Worm (Caenorhabditis elegans) whole organism, young adult: ENCODE results near the gene F57H12.6.
"Not testable (repeated sequence)": the region's sequence is repeated elsewhere in the genome, so short reads cannot be mapped to it uniquely, and the experiment has no call there.

Experiments
- B0019.2 ChIP-seq: fragments of 200-800 bp; sonication (Bioruptor generic); conservative IDR thresholded peaks from 2 replicates; pipeline ENCODE4 v1.3.6; 2022; ENCODE audit warnings: missing genetic modification reagents, missing genetic modification characterization, missing compliant biosample characterization
- B0035.1 ChIP-seq: sonication (generic microtip); optimal IDR thresholded peaks from 2 replicates; lab custom pipeline; 2016; ENCODE audit warnings: missing genetic modification characterization, mild to moderate bottlenecking, missing compliant biosample characterization, missing genotype, missing genetic modification reagents
- C17E4.6 ChIP-seq: fragments of 200-800 bp; sonication (Bioruptor generic); IDR thresholded peaks from 2 replicates; pipeline ENCODE4 v1.3.6; 2022; ENCODE audit warnings: missing genetic modification reagents, missing genetic modification characterization, missing compliant biosample characterization
- F49E8.2 ChIP-seq: sonication (generic microtip); optimal IDR thresholded peaks from 3 replicates; lab custom pipeline; 2017; ENCODE audit warnings: missing genetic modification characterization, mild to moderate bottlenecking, missing compliant biosample characterization, antibody characterized with exemption, moderate library complexity; ENCODE audit not compliant: insufficient read depth
- K12H6.12 ChIP-seq: fragments of 200-800 bp; sonication (Bioruptor generic); optimal IDR thresholded peaks from 2 replicates; lab custom pipeline; 2018; ENCODE audit warnings: mild to moderate bottlenecking, missing genetic modification characterization, missing compliant biosample characterization
- Y67H2A.10 ChIP-seq: fragments of 200-800 bp; sonication (Bioruptor generic); conservative IDR thresholded peaks from 2 replicates; pipeline ENCODE4 v1.3.6; 2022; ENCODE audit warnings: missing genetic modification reagents, missing genetic modification characterization, missing compliant biosample characterization
- Y79H2A.3 ChIP-seq: fragments of 200-800 bp; sonication (Bioruptor generic); conservative IDR thresholded peaks from 2 replicates; pipeline ENCODE4 v1.3.6; 2022; ENCODE audit warnings: missing genetic modification reagents, missing genetic modification characterization, missing compliant biosample characterization
- ZK185.1 ChIP-seq: sonication (generic microtip); optimal IDR thresholded peaks from 2 replicates; lab custom pipeline; 2016; ENCODE audit warnings: mild to moderate bottlenecking, missing genetic modification characterization, missing compliant biosample characterization; ENCODE audit not compliant: poor library complexity, severe bottlenecking
- aptf-2 ChIP-seq: fragments of 200-800 bp; sonication (Bioruptor generic); conservative IDR thresholded peaks from 2 replicates; pipeline ENCODE4 v1.3.6; 2022; ENCODE audit warnings: missing genetic modification reagents, missing genetic modification characterization, missing compliant biosample characterization
- athp-1 ChIP-seq: sonication (generic microtip); optimal IDR thresholded peaks from 2 replicates; lab custom pipeline; 2017; ENCODE audit warnings: mild to moderate bottlenecking, missing genetic modification characterization, missing compliant biosample characterization
- attf-6 ChIP-seq: fragments of 200-800 bp; sonication (Bioruptor generic); IDR thresholded peaks from 2 replicates; pipeline ENCODE4 v1.3.6; 2022; ENCODE audit warnings: missing genetic modification reagents, missing genetic modification characterization, missing compliant biosample characterization
- ccch-3 ChIP-seq: fragments of 200-800 bp; sonication (Bioruptor generic); optimal IDR thresholded peaks from 2 replicates; lab custom pipeline; 2018; ENCODE audit warnings: mild to moderate bottlenecking, missing genetic modification characterization, missing compliant biosample characterization
- cebp-1 ChIP-seq, 2 experiments: fragments of 200-800 bp in 1 of 2; sonication (Bioruptor generic) in 1 of 2; sonication (generic microtip) in 1 of 2; IDR thresholded peaks in 1 of 2; optimal IDR thresholded peaks in 1 of 2; 2 replicates each; pipeline versions ENCODE4 v1.3.6 to Lab custom; 2017 to 2022; ENCODE audit warnings: missing compliant biosample characterization in 2 of 2, missing genetic modification characterization in 2 of 2, mild to moderate bottlenecking in 1 of 2, missing genetic modification reagents in 1 of 2, moderate library complexity in 1 of 2
- ceh-100 ChIP-seq: fragments of 200-800 bp; sonication (Bioruptor generic); IDR thresholded peaks from 2 replicates; pipeline ENCODE4 v1.3.6; 2022; ENCODE audit warnings: missing genetic modification reagents, missing genetic modification characterization, missing compliant biosample characterization
- ceh-27 ChIP-seq: fragments of 200-800 bp; sonication (Bioruptor generic); optimal IDR thresholded peaks from 2 replicates; lab custom pipeline; 2018; ENCODE audit warnings: mild to moderate bottlenecking, missing genetic modification characterization, moderate library complexity, missing compliant biosample characterization
- ceh-91 ChIP-seq: fragments of 200-800 bp; sonication (Bioruptor generic); IDR thresholded peaks from 2 replicates; pipeline ENCODE4 v1.3.6; 2022; ENCODE audit warnings: missing genetic modification reagents, missing genetic modification characterization, missing compliant biosample characterization
- chd-7 ChIP-seq: sonication (generic microtip); optimal IDR thresholded peaks from 2 replicates; lab custom pipeline; 2016; ENCODE audit warnings: mild to moderate bottlenecking, missing genetic modification characterization, moderate library complexity, missing compliant biosample characterization
- die-1 ChIP-seq: sonication (generic microtip); optimal IDR thresholded peaks from 2 replicates; lab custom pipeline; 2016; ENCODE audit warnings: missing genotype, mild to moderate bottlenecking, missing genetic modification characterization, missing compliant biosample characterization
- ekl-4 ChIP-seq: fragments of 200-800 bp; sonication (Bioruptor generic); IDR thresholded peaks from 2 replicates; pipeline ENCODE4 v1.3.6; 2022; ENCODE audit warnings: missing genetic modification reagents, missing genetic modification characterization, missing compliant biosample characterization
- him-1 ChIP-seq: sonication (generic microtip); optimal IDR thresholded peaks from 2 replicates; lab custom pipeline; 2016; ENCODE audit warnings: missing genotype, missing genetic modification reagents, missing genetic modification characterization, missing compliant biosample characterization
- hmg-1.2 ChIP-seq: fragments of 200-800 bp; sonication (Bioruptor generic); IDR thresholded peaks from 2 replicates; pipeline ENCODE4 v1.3.6; 2022; ENCODE audit warnings: missing genetic modification reagents, missing genetic modification characterization, missing compliant biosample characterization
- hrde-1 ChIP-seq: sonication (generic microtip); optimal IDR thresholded peaks from 2 replicates; lab custom pipeline; 2016; ENCODE audit warnings: missing genetic modification characterization, mild to moderate bottlenecking, missing compliant biosample characterization, moderate library complexity, missing genotype, missing genetic modification reagents, borderline replicate concordance
- hsf-1 ChIP-seq: fragments of 200-800 bp; sonication (Bioruptor generic); IDR thresholded peaks from 2 replicates; pipeline ENCODE4 v1.3.6; 2022; ENCODE audit warnings: missing genetic modification reagents, missing genetic modification characterization, missing compliant biosample characterization
- let-526 ChIP-seq: fragments of 200-800 bp; sonication (Bioruptor generic); IDR thresholded peaks from 2 replicates; pipeline ENCODE4 v1.3.6; 2022; ENCODE audit warnings: missing genetic modification reagents, missing genetic modification characterization, missing compliant biosample characterization
- let-607 ChIP-seq, 2 experiments: fragments of 200-800 bp in 1 of 2; sonication (Bioruptor generic) in 1 of 2; sonication (generic microtip) in 1 of 2; optimal IDR thresholded peaks; 2 replicates each; lab custom pipeline; 2016 to 2018; ENCODE audit warnings: mild to moderate bottlenecking in 2 of 2, missing compliant biosample characterization in 2 of 2, missing genetic modification characterization in 2 of 2, moderate library complexity in 2 of 2, missing genotype in 1 of 2
- lin-35 ChIP-seq, 3 experiments: fragments of 150-350 bp in 2 of 3; sonication (generic microtip) in 1 of 3; optimal IDR thresholded peaks; 2 replicates each; lab custom pipeline; 2014 to 2018; ENCODE audit warnings: missing biosample characterization in 3 of 3, missing genetic modification characterization in 3 of 3, missing genetic modification reagents in 3 of 3
- lir-1 ChIP-seq: fragments of 200-800 bp; sonication (Bioruptor generic); conservative IDR thresholded peaks from 2 replicates; pipeline ENCODE4 v1.3.6; 2022; ENCODE audit warnings: missing genetic modification reagents, missing genetic modification characterization, missing compliant biosample characterization
- madf-10 ChIP-seq: sonication (generic microtip); optimal IDR thresholded peaks from 2 replicates; lab custom pipeline; 2016; ENCODE audit warnings: mild to moderate bottlenecking, missing genetic modification characterization, missing compliant biosample characterization
- madf-6 ChIP-seq: fragments of 200-800 bp; sonication (Bioruptor generic); IDR thresholded peaks from 2 replicates; pipeline ENCODE4 v1.3.6; 2022; ENCODE audit warnings: missing genetic modification reagents, missing genetic modification characterization, missing compliant biosample characterization
- madf-8 ChIP-seq: fragments of 200-800 bp; sonication (Bioruptor generic); conservative IDR thresholded peaks from 2 replicates; pipeline ENCODE4 v1.3.6; 2022; ENCODE audit warnings: missing genetic modification reagents, missing genetic modification characterization, missing compliant biosample characterization
- nfyb-1 ChIP-seq: fragments of 200-800 bp; sonication (Bioruptor generic); IDR thresholded peaks from 2 replicates; pipeline ENCODE4 v1.3.6; 2022; ENCODE audit warnings: missing genetic modification reagents, missing genetic modification characterization, missing compliant biosample characterization
- nhr-80 ChIP-seq: sonication (generic microtip); optimal IDR thresholded peaks from 2 replicates; lab custom pipeline; 2016; ENCODE audit warnings: missing genetic modification characterization, missing compliant biosample characterization
- pbrm-1 ChIP-seq: fragments of 200-800 bp; sonication (Bioruptor generic); IDR thresholded peaks from 2 replicates; pipeline ENCODE4 v1.3.6; 2022; ENCODE audit warnings: missing genetic modification reagents, missing genetic modification characterization, missing compliant biosample characterization
- snpc-1.1 ChIP-seq: sonication (generic microtip); optimal IDR thresholded peaks from 2 replicates; lab custom pipeline; 2017; ENCODE audit warnings: missing genetic modification characterization, mild to moderate bottlenecking, missing compliant biosample characterization, antibody characterized with exemption, moderate library complexity, missing genotype, missing genetic modification reagents; ENCODE audit not compliant: insufficient read depth
- snpc-4 ChIP-seq, 5 experiments: fragments of 150-350 bp in 1 of 5; sonication (generic microtip) in 4 of 5; optimal IDR thresholded peaks; 2 replicates each; lab custom pipeline; 2014 to 2018; ENCODE audit warnings: missing genetic modification characterization in 5 of 5, missing biosample characterization in 3 of 5, antibody characterized with exemption in 2 of 5, mild to moderate bottlenecking in 2 of 5, missing compliant biosample characterization in 2 of 5, missing genotype in 2 of 5, moderate library complexity in 2 of 5, missing genetic modification reagents in 1 of 5
- tbp1 ChIP-seq: fragments of 200-800 bp; sonication (Bioruptor generic); optimal IDR thresholded peaks from 2 replicates; lab custom pipeline; 2018; ENCODE audit warnings: mild to moderate bottlenecking, missing genetic modification characterization, missing compliant biosample characterization
- unc-130 ChIP-seq: sonication (generic microtip); optimal IDR thresholded peaks from 2 replicates; lab custom pipeline; 2016; ENCODE audit warnings: missing genetic modification reagents, missing genetic modification characterization, missing compliant biosample characterization
- zfh-2 ChIP-seq: fragments of 200-800 bp; sonication (Bioruptor generic); conservative IDR thresholded peaks from 2 replicates; pipeline ENCODE4 v1.3.6; 2022; ENCODE audit warnings: missing genetic modification reagents, missing genetic modification characterization, missing compliant biosample characterization
- ztf-18 ChIP-seq: sonication (generic microtip); optimal IDR thresholded peaks from 2 replicates; lab custom pipeline; 2016; ENCODE audit warnings: missing genotype, mild to moderate bottlenecking, missing genetic modification characterization, missing compliant biosample characterization
- ztf-25 ChIP-seq: fragments of 200-800 bp; sonication (Bioruptor generic); IDR thresholded peaks from 2 replicates; pipeline ENCODE4 v1.3.6; 2022; ENCODE audit warnings: missing genetic modification reagents, missing genetic modification characterization, missing compliant biosample characterization
- ztf-28 ChIP-seq: fragments of 200-800 bp; sonication (Bioruptor generic); IDR thresholded peaks from 2 replicates; pipeline ENCODE4 v1.3.6; 2022; ENCODE audit warnings: missing genetic modification reagents, missing genetic modification characterization, missing compliant biosample characterization

Gene F57H12.6

DNA sequence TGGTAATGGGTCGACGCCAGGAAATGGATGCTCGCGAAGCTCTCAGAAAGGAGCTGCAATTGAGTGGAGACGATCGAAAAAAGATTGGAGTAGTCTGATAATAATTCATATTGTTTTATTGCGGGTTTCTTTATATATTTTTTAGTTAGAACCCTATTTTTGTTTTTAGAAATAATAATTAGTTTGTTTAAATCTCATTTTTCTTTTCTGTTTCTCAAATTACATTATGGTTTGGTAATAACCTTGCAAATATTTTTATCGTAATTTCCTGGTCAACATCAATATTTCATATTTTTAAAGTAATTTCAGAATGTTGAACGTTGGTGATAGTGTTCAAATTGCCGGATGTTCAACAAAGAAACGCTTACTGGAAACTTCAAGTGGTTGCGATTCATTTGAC is 40.6 kb upstream of the F57H12.6 start, which contains the start of gene elpc-4:
Gene elpc-4, plus strand, starts transcription at position 301 of the 400 bp plus-strand sequence.
- TF ChIP-seq madf-6 (GFP tag; lab: Robert Waterston, UW): peak; percentile 28; the same call in 1 of the 2 replicates
- no peak for TF ChIP-seq let-607 (tag; optimal IDR thresholded peaks at IDR 0.05; lab: Kevin White, UChicago)
- TF ChIP-seq snpc-1.1 (tag; lab: Kevin White, UChicago): no peak

- TF ChIP-seq Y79H2A.3 (GFP tag; lab: Robert Waterston, UW): 0 out of 2 replicates have a peak, but pooled peaks have one; percentile 61
- TF ChIP-seq athp-1 (tag; lab: Kevin White, UChicago): peak; percentile 58
- peak; percentile 84 for TF ChIP-seq madf-10 (tag; lab: Kevin White, UChicago)
- TF ChIP-seq snpc-4 (GFP tag; optimal IDR thresholded peaks at IDR 0.05; lab: Kevin White, UChicago): not testable (repeated sequence)
- TF ChIP-seq snpc-4 (tag; optimal IDR thresholded peaks at IDR 0.05; lab: Kevin White, UChicago): peak in 3 of 4 experiments; percentile 11 to 59 (median 16)
- TF ChIP-seq hrde-1 (tag; lab: Kevin White, UChicago): peak; percentile 9
- TF ChIP-seq lin-35 (GFP tag; optimal IDR thresholded peaks at IDR 0.05; lab: Kevin White, UChicago): peak in 1 of 3 experiments; percentile 53
- TF ChIP-seq hmg-1.2 (GFP tag; lab: Robert Waterston, UW): peak; percentile 55; the same call in 1 of the 2 replicates
- TF ChIP-seq ZK185.1 (tag; lab: Kevin White, UChicago): peak; percentile 78
- TF ChIP-seq cebp-1 (GFP tag; IDR thresholded peaks at IDR 0.05; lab: Robert Waterston, UW): peak; percentile 67
- TF ChIP-seq cebp-1 (tag; optimal IDR thresholded peaks at IDR 0.05; lab: Kevin White, UChicago): peak; percentile 69
- peak; percentile 59 for TF ChIP-seq ccch-3 (GFP tag; lab: Kevin White, UChicago)
- TF ChIP-seq let-607 (tag; optimal IDR thresholded peaks at IDR 0.05; lab: Kevin White, UChicago): peak in 1 of 2 experiments; percentile 48
- peak; percentile 80 for TF ChIP-seq B0019.2 (GFP tag; lab: Robert Waterston, UW)
- peak; percentile 57 for TF ChIP-seq ekl-4 (GFP tag; lab: Robert Waterston, UW)
- TF ChIP-seq Y67H2A.10 (GFP tag; lab: Robert Waterston, UW): peak; percentile 68
- peak; percentile 37 for TF ChIP-seq chd-7 (tag; lab: Kevin White, UChicago)
- peak; percentile 82 for TF ChIP-seq C17E4.6
- peak; percentile 93 for TF ChIP-seq ztf-25
- 0 out of 2 replicates have a peak, but pooled peaks have one; percentile 14 for TF ChIP-seq attf-6 (GFP tag; lab: Robert Waterston, UW)
- peak; percentile 54 for TF ChIP-seq die-1 (tag; lab: Kevin White, UChicago)
- TF ChIP-seq B0035.1 (tag; lab: Kevin White, UChicago): peak; percentile 3
- TF ChIP-seq ceh-100: peak; percentile 99
- peak; percentile 8 for TF ChIP-seq him-1 (tag; lab: Kevin White, UChicago)
- TF ChIP-seq madf-6 (GFP tag; lab: Robert Waterston, UW): peak; percentile 66
- TF ChIP-seq unc-130 (GFP tag; lab: Kevin White, UChicago): peak; percentile 61
- TF ChIP-seq nfyb-1: peak; percentile 67; the same call in 1 of the 2 replicates
- peak; percentile 77 for TF ChIP-seq lir-1 (GFP tag; lab: Robert Waterston, UW)
- TF ChIP-seq ztf-28 (GFP tag; lab: Robert Waterston, UW): peak; percentile 97
- TF ChIP-seq F49E8.2 (tag; lab: Kevin White, UChicago): peak; percentile 53
- peak; percentile 75 for TF ChIP-seq ztf-18 (tag; lab: Kevin White, UChicago)
- peak; percentile 63 for TF ChIP-seq madf-8
- TF ChIP-seq let-526 (GFP tag; lab: Robert Waterston, UW): peak; percentile 88
- peak; percentile 62; the same call in 1 of the 2 replicates for TF ChIP-seq pbrm-1 (GFP tag; lab: Robert Waterston, UW)
- peak; percentile 77 for TF ChIP-seq hsf-1
- TF ChIP-seq aptf-2: peak; percentile 87
- TF ChIP-seq K12H6.12 (tag; lab: Kevin White, UChicago): peak; percentile 60
- peak; percentile 39; the same call in 1 of the 2 replicates for TF ChIP-seq zfh-2
- TF ChIP-seq ceh-27 (GFP tag; lab: Kevin White, UChicago): peak; percentile 72
- TF ChIP-seq tbp1: peak; percentile 31
- TF ChIP-seq nhr-80 (tag; lab: Kevin White, UChicago): peak; percentile 26
- peak; percentile 49 for TF ChIP-seq ceh-91 (GFP tag; lab: Robert Waterston, UW)
These were observed 39.7 kb upstream of the F57H12.6 start, which contains the start of gene C26B2.7 for ce11 chrIV:8015726-8016312. Gene C26B2.7, plus strand, starts transcription at chrIV:8016274.
